Fruit fly (Drosophila melanogaster) whole organism, embryonic: Measurements from ENCODE around the gene Rad1.

Source experiments
- Awh ChIP-seq: fragments of 200-800 bp; sonication (Bioruptor generic); IDR thresholded peaks from 2 replicates; pipeline ENCODE4, ENCODE4 v1.3.6; 2022; ENCODE audit warnings: missing biosample characterization, missing genetic modification characterization
- CG11456 ChIP-seq: fragments of 200-800 bp; sonication (Bioruptor generic); IDR thresholded peaks from 3 replicates; pipeline ENCODE4 v1.3.6; 2022; ENCODE audit warnings: missing biosample characterization, missing genetic modification characterization
- CG12391 ChIP-seq: fragments of 200-800 bp; sonication (Bioruptor generic); optimal IDR thresholded peaks from 3 replicates; lab custom pipeline; 2018; ENCODE audit warnings: missing biosample characterization, mild to moderate bottlenecking, missing genetic modification characterization, moderate library complexity
- CG12659 ChIP-seq: fragments of 200-800 bp; sonication (Bioruptor generic); optimal IDR thresholded peaks from 3 replicates; lab custom pipeline; 2017; ENCODE audit warnings: mild to moderate bottlenecking, missing biosample characterization, missing genetic modification reagents, missing genetic modification characterization
- CG12744 ChIP-seq: fragments of 200-800 bp; sonication (Bioruptor generic); optimal IDR thresholded peaks from 2 replicates; lab custom pipeline; 2016; ENCODE audit warnings: missing biosample characterization, missing genetic modification characterization
- CG15479 ChIP-seq: fragments of 200-800 bp; sonication (Bioruptor generic); optimal IDR thresholded peaks from 3 replicates; lab custom pipeline; 2019; ENCODE audit warnings: missing biosample characterization, mild to moderate bottlenecking, missing genetic modification characterization, moderate library complexity
- CG17186 ChIP-seq: fragments of 200-800 bp; sonication (Bioruptor generic); optimal IDR thresholded peaks from 3 replicates; lab custom pipeline; 2017; ENCODE audit warnings: missing biosample characterization, missing genetic modification reagents, missing genetic modification characterization
- CG33213 ChIP-seq: fragments of 200-800 bp; sonication (Bioruptor generic); optimal IDR thresholded peaks from 3 replicates; lab custom pipeline; 2016; ENCODE audit warnings: missing biosample characterization, missing genetic modification characterization
- CG4730 ChIP-seq: fragments of 200-800 bp; sonication (Bioruptor generic); IDR thresholded peaks from 2 replicates; pipeline ENCODE4 v1.3.6; 2022; ENCODE audit warnings: missing biosample characterization, missing genetic modification characterization
- CG6272 ChIP-seq: fragments of 200-800 bp; sonication (Bioruptor generic); IDR thresholded peaks from 2 replicates; pipeline ENCODE4 v1.3.6; 2022; ENCODE audit warnings: missing biosample characterization, missing genetic modification characterization
- CG6854 ChIP-seq: fragments of 200-800 bp; sonication (Bioruptor generic); optimal IDR thresholded peaks from 3 replicates; lab custom pipeline; 2017; ENCODE audit warnings: missing biosample characterization, mild to moderate bottlenecking, missing genetic modification characterization
- CG7963 ChIP-seq: fragments of 200-800 bp; sonication (Bioruptor generic); IDR thresholded peaks from 3 replicates; pipeline ENCODE4 v1.3.6; 2022; ENCODE audit warnings: missing biosample characterization, missing genetic modification characterization; ENCODE audit not compliant: partially characterized antibody
- CTCF ChIP-seq: fragments of 200-800 bp; sonication (Bioruptor generic); optimal IDR thresholded peaks from 2 replicates; lab custom pipeline; 2017; ENCODE audit warnings: missing biosample characterization, mild to moderate bottlenecking, missing genetic modification characterization, moderate library complexity
- CkIIα-i1 ChIP-seq: fragments of 200-800 bp; sonication (Bioruptor generic); IDR thresholded peaks from 2 replicates; pipeline ENCODE4 v1.3.6; 2022; ENCODE audit warnings: missing biosample characterization, missing genetic modification characterization
- Dek ChIP-seq: fragments of 200-800 bp; sonication (Bioruptor generic); optimal IDR thresholded peaks from 3 replicates; lab custom pipeline; 2019; ENCODE audit warnings: missing biosample characterization, mild to moderate bottlenecking, missing genetic modification characterization, moderate library complexity
- Dip2 ChIP-seq: fragments of 200-800 bp; sonication (Bioruptor generic); IDR thresholded peaks from 2 replicates; pipeline ENCODE4 v1.3.6; 2022; ENCODE audit warnings: missing biosample characterization, missing genetic modification characterization
- Dll ChIP-seq: fragments of 200-800 bp; sonication (Bioruptor generic); IDR thresholded peaks from 4 replicates; pipeline ENCODE4 v1.3.6; 2022; ENCODE audit warnings: missing biosample characterization, missing genetic modification characterization; ENCODE audit not compliant: partially characterized antibody
- Hey ChIP-seq: fragments of 200-800 bp; sonication (Bioruptor generic); optimal IDR thresholded peaks from 3 replicates; lab custom pipeline; 2018; ENCODE audit warnings: missing biosample characterization, mild to moderate bottlenecking, missing genetic modification characterization
- Hr39 ChIP-seq: fragments of >200 bp; optimal IDR thresholded peaks from 2 replicates; lab custom pipeline; 2017
- Hr51 ChIP-seq, 2 experiments: fragments of 200-800 bp; sonication (Bioruptor generic); optimal IDR thresholded peaks; 2 replicates in 1 of 2; 3 replicates in 1 of 2; lab custom pipeline; 2016 to 2018; ENCODE audit warnings: missing biosample characterization in 2 of 2, missing genetic modification characterization in 2 of 2, mild to moderate bottlenecking in 1 of 2, moderate library complexity in 1 of 2
- Lhr ChIP-seq: fragments of 200-800 bp; sonication (Bioruptor generic); optimal IDR thresholded peaks from 3 replicates; lab custom pipeline; 2017; ENCODE audit warnings: mild to moderate bottlenecking, missing biosample characterization, missing genetic modification reagents, missing genetic modification characterization
- MESR4 ChIP-seq: fragments of 200-800 bp; sonication (Bioruptor generic); optimal IDR thresholded peaks from 2 replicates; lab custom pipeline; 2018; ENCODE audit warnings: missing biosample characterization, mild to moderate bottlenecking, missing genetic modification characterization, moderate library complexity
- NC2α ChIP-seq: fragments of 200-800 bp; sonication (Bioruptor generic); optimal IDR thresholded peaks from 2 replicates; lab custom pipeline; 2016; ENCODE audit warnings: missing biosample characterization, missing genetic modification characterization
- Nf-YC ChIP-seq: fragments of 200-800 bp; optimal IDR thresholded peaks from 3 replicates; lab custom pipeline; 2019; ENCODE audit warnings: missing biosample characterization, mild to moderate bottlenecking, missing genetic modification characterization, moderate library complexity
- ab ChIP-seq: fragments of 200-800 bp; sonication (Bioruptor generic); optimal IDR thresholded peaks from 2 replicates; lab custom pipeline; 2016; ENCODE audit warnings: missing biosample characterization, missing genetic modification characterization
- gsb ChIP-seq: fragments of 200-800 bp; sonication (Bioruptor generic); IDR thresholded peaks from 2 replicates; pipeline ENCODE4 v1.3.6; 2022; ENCODE audit warnings: missing biosample characterization, missing genetic modification characterization
- insv ChIP-seq, 2 experiments: fragments of 200-800 bp; sonication (Bioruptor generic); optimal IDR thresholded peaks; 3 replicates each; lab custom pipeline; 2016 to 2018; ENCODE audit warnings: missing biosample characterization in 2 of 2, missing genetic modification characterization in 2 of 2
- jigr1 ChIP-seq: fragments of 200-800 bp; sonication (Bioruptor generic); IDR thresholded peaks from 3 replicates; pipeline ENCODE4 v1.3.6; 2022; ENCODE audit warnings: missing biosample characterization, missing genetic modification characterization
- knrl ChIP-seq: fragments of 200-800 bp; sonication (Bioruptor generic); IDR thresholded peaks from 3 replicates; pipeline ENCODE4 v1.3.6; 2022; ENCODE audit warnings: missing biosample characterization, missing genetic modification characterization; ENCODE audit not compliant: partially characterized antibody
- nerfin-1 ChIP-seq: fragments of 200-800 bp; sonication (Bioruptor generic); optimal IDR thresholded peaks from 3 replicates; lab custom pipeline; 2019; ENCODE audit warnings: missing biosample characterization, mild to moderate bottlenecking, missing genetic modification characterization, moderate library complexity
- nom ChIP-seq: fragments of 200-800 bp; sonication (Bioruptor generic); optimal IDR thresholded peaks from 2 replicates; lab custom pipeline; 2017; ENCODE audit warnings: missing biosample characterization, missing genetic modification characterization, mild to moderate bottlenecking, moderate library complexity, missing genetic modification reagents
- pros ChIP-seq: fragments of 200-800 bp; sonication (Bioruptor generic); optimal IDR thresholded peaks from 3 replicates; lab custom pipeline; 2019; ENCODE audit warnings: missing biosample characterization, mild to moderate bottlenecking, missing genetic modification characterization, moderate library complexity
- sd ChIP-seq: fragments of 200-800 bp; sonication (Bioruptor generic); optimal IDR thresholded peaks from 3 replicates; lab custom pipeline; 2018; ENCODE audit warnings: missing biosample characterization, mild to moderate bottlenecking, missing genetic modification characterization, moderate library complexity
- sens ChIP-seq: fragments of 200-800 bp; sonication (Bioruptor generic); peaks from one replicate; lab custom pipeline; 2016; ENCODE audit warnings: missing biosample characterization, missing genetic modification characterization
- so ChIP-seq: fragments of 200-800 bp; sonication (Bioruptor generic); IDR thresholded peaks from 3 replicates; pipeline ENCODE4 v1.3.6; 2022; ENCODE audit warnings: missing biosample characterization, missing genetic modification characterization
- sqz ChIP-seq: fragments of 200-800 bp; sonication (Bioruptor generic); optimal IDR thresholded peaks from 3 replicates; lab custom pipeline; 2018; ENCODE audit warnings: missing biosample characterization, mild to moderate bottlenecking, missing genetic modification characterization
- tll ChIP-seq, 2 experiments: fragments of 200-800 bp in 1 of 2; fragments of >200 bp in 1 of 2; sonication (Bioruptor generic) in 1 of 2; optimal IDR thresholded peaks; 2 replicates each; lab custom pipeline; 2017 to 2019; ENCODE audit warnings: missing biosample characterization in 2 of 2, missing genetic modification characterization in 2 of 2, mild to moderate bottlenecking in 1 of 2, moderate library complexity in 1 of 2
- toy ChIP-seq: fragments of 200-800 bp; sonication (Bioruptor generic); IDR thresholded peaks from 2 replicates; pipeline ENCODE4 v1.3.6; 2022; ENCODE audit warnings: missing biosample characterization, missing genetic modification characterization
- unc-4 ChIP-seq: fragments of 200-800 bp; sonication (Bioruptor generic); IDR thresholded peaks from 2 replicates; pipeline ENCODE4 v1.3.6; 2022; ENCODE audit warnings: missing biosample characterization, missing genetic modification characterization; ENCODE audit not compliant: partially characterized antibody
- z ChIP-seq: fragments of 200-800 bp; sonication (Bioruptor generic); IDR thresholded peaks from 3 replicates; pipeline ENCODE4 v1.3.6; 2022; ENCODE audit warnings: missing biosample characterization, missing genetic modification characterization
- zen ChIP-seq: fragments of 200-800 bp; sonication (Bioruptor generic); optimal IDR thresholded peaks from 3 replicates; lab custom pipeline; 2018; ENCODE audit warnings: missing biosample characterization, mild to moderate bottlenecking, missing genetic modification characterization, moderate library complexity
- zen2 ChIP-seq: fragments of 200-800 bp; sonication (Bioruptor generic); IDR thresholded peaks from 3 replicates; pipeline ENCODE4 v1.3.6; 2022; ENCODE audit warnings: missing biosample characterization, missing genetic modification characterization; ENCODE audit not compliant: partially characterized antibody
- zf30C ChIP-seq: fragments of 200-800 bp; sonication (Bioruptor generic); optimal IDR thresholded peaks from 3 replicates; lab custom pipeline; 2018; ENCODE audit warnings: missing biosample characterization, mild to moderate bottlenecking, missing genetic modification characterization

The Rad1 gene

DNA sequence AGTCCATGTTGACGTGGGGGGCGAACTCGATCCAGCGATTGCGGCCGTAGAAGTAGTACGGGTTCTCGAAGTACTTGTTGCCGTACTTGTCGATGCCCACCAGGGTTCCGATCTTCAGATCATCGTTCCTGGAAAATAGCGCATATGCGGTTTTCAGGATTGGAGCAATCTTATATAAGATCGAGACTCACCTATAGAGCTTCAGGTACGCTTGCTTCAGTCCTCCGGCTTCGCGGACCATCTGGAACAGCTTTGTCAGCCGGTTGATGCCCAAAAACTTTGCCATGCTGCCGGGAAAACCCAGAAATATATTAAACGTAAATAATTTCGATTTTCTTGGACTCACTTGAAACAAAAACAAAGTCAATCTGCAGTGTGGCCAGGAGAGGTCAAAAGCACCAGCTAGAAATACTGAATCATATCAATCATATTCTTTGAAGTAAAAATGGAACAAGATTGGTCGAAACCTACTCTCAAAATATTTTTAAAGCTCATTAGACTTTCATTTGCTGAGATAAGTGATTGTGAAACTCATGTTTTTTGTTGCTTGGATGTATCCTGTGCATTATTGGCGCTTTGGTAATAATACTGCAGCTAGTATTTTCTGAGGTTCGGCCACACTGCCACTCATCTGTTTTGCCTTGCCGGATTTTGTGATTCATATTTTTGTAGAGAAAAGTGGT lies 5.0 kb upstream of the Rad1 start, which contains the start of the genes ND-B17.2 and Arpc5 (continued):
- TF ChIP-seq CkIIα-i1 (GFP tag; lab: Robert Waterston, UW) (no peak), Hey (tag; lab: Kevin White, UChicago) (no peak), CG12659 (GFP tag; lab: Kevin White, UChicago) (peak; percentile 52), CG33213 (GFP tag; lab: Kevin White, UChicago) (no peak), CTCF (GFP tag; lab: Kevin White, UChicago) (peak; percentile 57), CG12391 (tag; lab: Kevin White, UChicago) (peak; percentile 49), Hr39 (lab: Kevin White, UChicago) (no peak), MESR4 (peak; percentile 29), CG7963 (GFP tag; lab: Robert Waterston, UW) (no peak), so (GFP tag; lab: Robert Waterston, UW) (no peak), nom (GFP tag; lab: Kevin White, UChicago) (no peak), unc-4 (GFP tag; lab: Robert Waterston, UW) (no peak), knrl (no peak), Nf-YC (tag; lab: Kevin White, UChicago) (no peak), CG17186 (GFP tag; lab: Kevin White, UChicago) (peak; percentile 70), toy (no peak), CG12744 (no peak), Dip2 (no peak), zen2 (no peak), CG4730 (GFP tag; lab: Robert Waterston, UW) (no peak), CG11456 (GFP tag; lab: Robert Waterston, UW) (no peak), CG6854 (no peak), Awh (GFP tag; lab: Robert Waterston, UW) (no peak), jigr1 (GFP tag; lab: Robert Waterston, UW) (no peak), NC2α (no peak), ab (no peak), sqz (GFP tag; lab: Kevin White, UChicago) (no peak), Lhr (GFP tag; lab: Kevin White, UChicago) (peak; percentile 49), Hr51 (GFP tag; optimal IDR thresholded peaks at IDR 0.05; lab: Kevin White, UChicago) (no peak)

DNA sequence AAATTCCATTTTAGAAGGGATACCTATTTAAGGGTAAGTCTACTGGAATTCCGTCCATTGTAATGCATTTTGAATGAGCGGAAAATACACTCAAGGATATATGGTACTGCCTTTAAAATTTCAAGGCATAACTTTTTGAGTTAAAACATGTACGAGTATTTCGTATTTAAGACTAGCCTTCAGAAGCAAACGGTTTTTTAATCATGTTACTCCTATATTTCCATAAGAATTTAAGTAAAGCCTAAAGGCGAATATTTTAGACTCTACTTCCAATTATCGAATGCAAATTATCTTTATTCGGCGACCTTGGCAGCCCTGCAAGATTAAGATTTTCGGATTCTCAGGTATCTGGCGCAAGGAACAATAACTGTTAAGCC lies 2.5 kb upstream of the Rad1 start, which contains the start of gene Elba2:
Gene Elba2 (plus strand): TSS at position 327 of the 377 bp plus-strand sequence.
- TF ChIP-seq sens (GFP tag; lab: Kevin White, UChicago) (peak; percentile 11), sd (peak; percentile 13), Dll (GFP tag; lab: Robert Waterston, UW) (no peak), gsb (GFP tag; lab: Robert Waterston, UW) (no peak), CG15479 (peak; percentile 44), Dek (tag; lab: Kevin White, UChicago) (no peak), z (GFP tag; lab: Robert Waterston, UW) (peak; percentile 68; the same call in 1 of the 3 replicates), zen (tag; lab: Kevin White, UChicago) (peak; percentile 63), zf30C (GFP tag; lab: Kevin White, UChicago) (peak; percentile 57), CG6272 (no peak), nerfin-1 (tag; lab: Kevin White, UChicago) (peak; percentile 95), tll (GFP tag; optimal IDR thresholded peaks at IDR 0.05; lab: Kevin White, UChicago) (peak in 1 of 2 experiments; percentile 36), pros (peak; percentile 56), insv (GFP tag; optimal IDR thresholded peaks at IDR 0.05; lab: Kevin White, UChicago) (peak in 1 of 2 experiments; percentile 57)
- TF ChIP-seq, all 482 proteins: peak for 10
